Worm (Caenorhabditis elegans): ENCODE data around the gene spp-12.

The spp-12 gene

ce11 chrV:13891489-13891888, 1.9 kb downstream of the spp-12 start:
- TF ChIP-seq daf-16 (GFP tag; optimal IDR thresholded peaks at IDR 0.05), result no peak
- TF ChIP-seq daf-16 (tag; optimal IDR thresholded peaks at IDR 0.05), result peak; percentile 96
- peak; percentile 55; the same call in 1 of the 2 replicates for TF ChIP-seq php-3 (GFP tag; IDR thresholded peaks at IDR 0.05)
- TF ChIP-seq egl-27 (tag; optimal IDR thresholded peaks at IDR 0.05), result no peak
- TF ChIP-seq nhr-28 (tag; optimal IDR thresholded peaks at IDR 0.05), result peak; percentile 37
- peak; percentile 64 for TF ChIP-seq dmd-6 (GFP tag; IDR thresholded peaks at IDR 0.05)
- no peak for TF ChIP-seq daf-19 (GFP tag; conservative IDR thresholded peaks at IDR 0.05)
- no peak for TF ChIP-seq nhr-111 (GFP tag; optimal IDR thresholded peaks at IDR 0.05)
- peak; percentile 76 for TF ChIP-seq dve-1 (tag; optimal IDR thresholded peaks at IDR 0.05; ENCODE audit: insufficient read depth)
- TF ChIP-seq hlh-11 (tag; optimal IDR thresholded peaks at IDR 0.05), result peak; percentile 45
- peak; percentile 53 for TF ChIP-seq nhr-77 (tag; optimal IDR thresholded peaks at IDR 0.05)
- TF ChIP-seq set-16 (GFP tag; IDR thresholded peaks at IDR 0.05), result no peak

- no peak for TF ChIP-seq daf-16 (GFP tag; optimal IDR thresholded peaks at IDR 0.05)
- TF ChIP-seq daf-16 (tag; optimal IDR thresholded peaks at IDR 0.05), result peak; percentile 72
- TF ChIP-seq dve-1 (tag; optimal IDR thresholded peaks at IDR 0.05; ENCODE audit: insufficient read depth), result peak; percentile 77
- TF ChIP-seq unc-62 (GFP tag; optimal IDR thresholded peaks at IDR 0.05 in 1 of 2), result peak in 1 of 2 experiments; percentile 11
- TF ChIP-seq unc-62 (tag; optimal IDR thresholded peaks at IDR 0.05), result peak; percentile 13
- peak; percentile 87 for TF ChIP-seq cey-2 (tag; optimal IDR thresholded peaks at IDR 0.05; ENCODE audit: borderline replicate concordance, insufficient read depth)
- TF ChIP-seq pqm-1 (tag; optimal IDR thresholded peaks at IDR 0.05), result peak; percentile 87
- 0 out of 2 replicates have a peak, but pooled peaks have one; percentile 42 for TF ChIP-seq hmg-1.1 (GFP tag; IDR thresholded peaks at IDR 0.05)
- peak; percentile 58 for TF ChIP-seq hlh-30 (tag; optimal IDR thresholded peaks at IDR 0.05; ENCODE audit: insufficient read depth)
- no peak for TF ChIP-seq zip-11 (GFP tag; IDR thresholded peaks at IDR 0.05)
- TF ChIP-seq egl-27 (tag; optimal IDR thresholded peaks at IDR 0.05), result no peak
- no peak for TF ChIP-seq nhr-77 (tag; optimal IDR thresholded peaks at IDR 0.05)
- no peak for TF ChIP-seq pha-4 (GFP tag; IDR thresholded peaks at IDR 0.05)
- TF ChIP-seq pha-4 (tag; optimal IDR thresholded peaks at IDR 0.05), result no peak
- peak; percentile 67; the same call in 1 of the 2 replicates for TF ChIP-seq php-3 (GFP tag; IDR thresholded peaks at IDR 0.05)
- peak; percentile 60 for TF ChIP-seq nhr-11 (tag; optimal IDR thresholded peaks at IDR 0.05)
- peak; percentile 63 for TF ChIP-seq nhr-10 (tag; optimal IDR thresholded peaks at IDR 0.05)
- TF ChIP-seq mdl-1 (tag; optimal IDR thresholded peaks at IDR 0.05), result peak in 1 of 2 experiments; percentile 84
- peak; percentile 84 for TF ChIP-seq hlh-11 (tag; optimal IDR thresholded peaks at IDR 0.05)
- TF ChIP-seq nhr-48 (tag; optimal IDR thresholded peaks at IDR 0.05), result peak; percentile 59
- no peak for TF ChIP-seq spr-1 (tag; optimal IDR thresholded peaks at IDR 0.05)
- TF ChIP-seq ctbp-1 (GFP tag; IDR thresholded peaks at IDR 0.05), result 0 out of 2 replicates have a peak, but pooled peaks have one; percentile 30
- no peak for TF ChIP-seq madf-9 (GFP tag; conservative IDR thresholded peaks at IDR 0.05)
- TF ChIP-seq ceh-62 (tag; optimal IDR thresholded peaks at IDR 0.05), result no peak
- no peak for TF ChIP-seq egl-43 (GFP tag; IDR thresholded peaks at IDR 0.05)
- TF ChIP-seq lim-7 (GFP tag; IDR thresholded peaks at IDR 0.05), result no peak
- peak; percentile 73 for TF ChIP-seq dmd-6 (GFP tag; IDR thresholded peaks at IDR 0.05)
- peak; percentile 39 for TF ChIP-seq mep-1 (tag; optimal IDR thresholded peaks at IDR 0.05)
- peak in 1 of 2 experiments; percentile 34 for TF ChIP-seq lsy-2 (tag; optimal IDR thresholded peaks at IDR 0.05)
- TF ChIP-seq T20F7.1 (GFP tag; optimal IDR thresholded peaks at IDR 0.05), result no peak
- TF ChIP-seq gei-8 (GFP tag; optimal IDR thresholded peaks at IDR 0.05), result peak; percentile 38
- peak; percentile 19 for TF ChIP-seq nhr-6 (tag; optimal IDR thresholded peaks at IDR 0.05)
- no peak for TF ChIP-seq jun-1 (tag; optimal IDR thresholded peaks at IDR 0.05)
- TF ChIP-seq nhr-28 (tag; optimal IDR thresholded peaks at IDR 0.05), result peak; percentile 93
- TF ChIP-seq R02D3.7 (tag; optimal IDR thresholded peaks at IDR 0.05), result no peak
- peak; percentile 13 for TF ChIP-seq nhr-102 (tag; optimal IDR thresholded peaks at IDR 0.05)
- TF ChIP-seq mes-2 (tag; optimal IDR thresholded peaks at IDR 0.05; ENCODE audit: poor library complexity, severe bottlenecking), result no peak
- peak; percentile 92 for TF ChIP-seq aha-1 (tag)
- no peak for TF ChIP-seq dmd-9 (GFP tag; IDR thresholded peaks at IDR 0.05)
- TF ChIP-seq saeg-2 (GFP tag; IDR thresholded peaks at IDR 0.05), result 0 out of 2 replicates have a peak, but pooled peaks have one; percentile 21
- no peak for TF ChIP-seq snpc-4 (tag; optimal IDR thresholded peaks at IDR 0.05)
- TF ChIP-seq rbr-2 (tag; optimal IDR thresholded peaks at IDR 0.05), result no peak
Observed at ce11 chrV:13892457-13893375, 3.1 kb downstream of the spp-12 start, which contains the start of gene sptl-3. sptl-3 (plus strand) TSS chrV:13893325.
